Worm (Caenorhabditis elegans) whole organism, L2 larva: ENCODE results near the gene fmil-1.

Experiments used
- Y55F3AM.14 ChIP-seq: fragments of 200-800 bp; sonication (Bioruptor generic); optimal IDR thresholded peaks from 2 replicates; lab custom pipeline; 2018; ENCODE audit warnings: mild to moderate bottlenecking, missing genetic modification characterization, missing compliant biosample characterization
- alr-1 ChIP-seq: fragments of 150-350 bp; optimal IDR thresholded peaks from 2 replicates; lab custom pipeline; 2014; ENCODE audit warnings: missing biosample characterization, missing genetic modification characterization
- aly-2 ChIP-seq: fragments of 150-350 bp; optimal IDR thresholded peaks from 2 replicates; lab custom pipeline; 2014; ENCODE audit warnings: missing biosample characterization, missing genetic modification characterization
- blmp-1 ChIP-seq: sonication (generic microtip); optimal IDR thresholded peaks from 2 replicates; lab custom pipeline; 2017; ENCODE audit warnings: missing genetic modification characterization, mild to moderate bottlenecking, missing compliant biosample characterization, antibody characterized with exemption, moderate library complexity; ENCODE audit not compliant: insufficient read depth
- ceh-16 ChIP-seq: fragments of 150-350 bp; optimal IDR thresholded peaks from 2 replicates; lab custom pipeline; 2014; ENCODE audit warnings: missing biosample characterization, missing genetic modification characterization
- ceh-82 ChIP-seq: fragments of 150-350 bp; optimal IDR thresholded peaks from 2 replicates; lab custom pipeline; 2014; ENCODE audit warnings: missing biosample characterization, missing genetic modification characterization
- crh-2 ChIP-seq: sonication (generic microtip); optimal IDR thresholded peaks from 2 replicates; lab custom pipeline; 2017; ENCODE audit warnings: missing biosample characterization, missing genetic modification characterization
- dmd-4 ChIP-seq: sonication (generic microtip); optimal IDR thresholded peaks from 2 replicates; lab custom pipeline; 2017; ENCODE audit warnings: missing biosample characterization, missing genetic modification characterization
- elt-3 ChIP-seq: sonication (generic microtip); optimal IDR thresholded peaks from 2 replicates; lab custom pipeline; 2017; ENCODE audit warnings: missing biosample characterization, missing genetic modification characterization
- gmeb-1 ChIP-seq: fragments of 150-350 bp; optimal IDR thresholded peaks from 2 replicates; lab custom pipeline; 2014; ENCODE audit warnings: missing biosample characterization, missing genetic modification characterization
- lin-11 ChIP-seq: fragments of 150-350 bp; sonication (generic microtip); optimal IDR thresholded peaks from 2 replicates; lab custom pipeline; 2014; ENCODE audit warnings: missing biosample characterization, missing genetic modification characterization, inconsistent platforms, mixed read lengths
- lin-13 ChIP-seq: fragments of 150-350 bp; optimal IDR thresholded peaks from 2 replicates; lab custom pipeline; 2014; ENCODE audit warnings: missing biosample characterization, missing genetic modification reagents, missing genetic modification characterization
- lsy-2 ChIP-seq, 2 experiments: fragments of 150-350 bp in 1 of 2; sonication (generic microtip) in 1 of 2; optimal IDR thresholded peaks; 2 replicates each; lab custom pipeline; 2014 to 2017; ENCODE audit warnings: missing biosample characterization in 2 of 2, missing genetic modification characterization in 2 of 2
- mab-5 ChIP-seq: fragments of 150-350 bp; optimal IDR thresholded peaks from 2 replicates; lab custom pipeline; 2014; ENCODE audit warnings: missing biosample characterization, missing genetic modification characterization
- mbf-1 ChIP-seq: sonication (generic microtip); optimal IDR thresholded peaks from 2 replicates; lab custom pipeline; 2017; ENCODE audit warnings: missing biosample characterization, missing genetic modification characterization
- mdl-1 ChIP-seq, 2 experiments: fragments of 150-350 bp in 1 of 2; sonication (generic microtip) in 1 of 2; optimal IDR thresholded peaks; 2 replicates each; lab custom pipeline; 2017; ENCODE audit warnings: missing biosample characterization in 2 of 2, missing genetic modification characterization in 2 of 2
- nhr-10 ChIP-seq: sonication (generic microtip); optimal IDR thresholded peaks from 2 replicates; lab custom pipeline; 2017; ENCODE audit warnings: missing biosample characterization, missing genetic modification characterization
- nhr-11 ChIP-seq: fragments of 150-350 bp; optimal IDR thresholded peaks from 2 replicates; lab custom pipeline; 2014; ENCODE audit warnings: missing biosample characterization, missing genetic modification characterization
- nhr-12 ChIP-seq: fragments of 150-350 bp; optimal IDR thresholded peaks from 2 replicates; lab custom pipeline; 2014; ENCODE audit warnings: missing biosample characterization, missing genetic modification characterization
- nhr-129 ChIP-seq: fragments of 150-350 bp; optimal IDR thresholded peaks from 2 replicates; lab custom pipeline; 2014; ENCODE audit warnings: missing biosample characterization, missing genetic modification characterization
- nhr-21 ChIP-seq: fragments of 150-350 bp; optimal IDR thresholded peaks from 2 replicates; lab custom pipeline; 2014; ENCODE audit warnings: missing biosample characterization, missing genetic modification characterization
- nhr-23 ChIP-seq: fragments of 150-350 bp; optimal IDR thresholded peaks from 2 replicates; lab custom pipeline; 2014; ENCODE audit warnings: missing biosample characterization, missing genetic modification reagents, missing genetic modification characterization
- nhr-6 ChIP-seq: fragments of 150-350 bp; optimal IDR thresholded peaks from 2 replicates; lab custom pipeline; 2014; ENCODE audit warnings: missing biosample characterization, missing genetic modification characterization
- peb-1 ChIP-seq: fragments of 150-350 bp; optimal IDR thresholded peaks from 2 replicates; lab custom pipeline; 2014; ENCODE audit warnings: missing biosample characterization, missing genetic modification characterization
- sem-4 ChIP-seq: fragments of 150-350 bp; optimal IDR thresholded peaks from 2 replicates; lab custom pipeline; 2014; ENCODE audit warnings: missing biosample characterization, missing genetic modification reagents, missing genetic modification characterization
- sma-3 ChIP-seq: sonication (generic microtip); optimal IDR thresholded peaks from 2 replicates; lab custom pipeline; 2016; ENCODE audit warnings: missing genetic modification reagents, missing genetic modification characterization, missing compliant biosample characterization
- snpc-4 ChIP-seq: fragments of 150-350 bp; optimal IDR thresholded peaks from 2 replicates; lab custom pipeline; 2014; ENCODE audit warnings: missing biosample characterization, missing genetic modification characterization
- unc-39 ChIP-seq: fragments of 150-350 bp; optimal IDR thresholded peaks from 2 replicates; lab custom pipeline; 2014; ENCODE audit warnings: missing biosample characterization, missing genetic modification characterization
- unc-55 ChIP-seq: fragments of 150-350 bp; sonication (generic microtip); optimal IDR thresholded peaks from 3 replicates; lab custom pipeline; 2014; ENCODE audit warnings: missing biosample characterization, missing genetic modification reagents, missing genetic modification characterization
- unc-62 ChIP-seq: fragments of 150-350 bp; optimal IDR thresholded peaks from 2 replicates; lab custom pipeline; 2014; ENCODE audit warnings: missing biosample characterization, missing genetic modification reagents, missing genetic modification characterization
- zag-1 ChIP-seq: fragments of 150-350 bp; optimal IDR thresholded peaks from 2 replicates; lab custom pipeline; 2014; ENCODE audit warnings: missing biosample characterization, missing genetic modification characterization
- ztf-11 ChIP-seq: sonication (generic microtip); optimal IDR thresholded peaks from 2 replicates; lab custom pipeline; 2017; ENCODE audit warnings: missing biosample characterization, missing genetic modification characterization
- ztf-4 ChIP-seq: fragments of 150-350 bp; optimal IDR thresholded peaks from 2 replicates; lab custom pipeline; 2014; ENCODE audit warnings: missing biosample characterization, missing genetic modification characterization

Gene fmil-1

ce11 chrIV:3686260-3686659, 17.8 kb upstream of the fmil-1 start:
- TF ChIP-seq nhr-6 (tag; lab: Kevin White, UChicago): no peak
- no peak for TF ChIP-seq mbf-1 (tag; lab: Kevin White, UChicago)
- no peak for TF ChIP-seq nhr-11 (tag; lab: Kevin White, UChicago)
- TF ChIP-seq peb-1 (tag; lab: Kevin White, UChicago): no peak
- TF ChIP-seq crh-2 (tag; lab: Kevin White, UChicago): no peak

- no peak for TF ChIP-seq unc-55 (GFP tag; lab: Kevin White, UChicago)
- no peak for TF ChIP-seq ceh-82 (tag; lab: Kevin White, UChicago)
Measured at ce11 chrIV:3681763-3682162, 13.3 kb upstream of the fmil-1 start.

ce11 chrIV:3667796-3668195, 707 bp downstream of the fmil-1 start:
- TF ChIP-seq nhr-12 (no peak), mab-5 (tag; lab: Kevin White, UChicago) (no peak), lin-13 (no peak), gmeb-1 (tag; lab: Kevin White, UChicago) (no peak), dmd-4 (tag; lab: Kevin White, UChicago) (no peak), snpc-4 (no peak), nhr-6 (tag; lab: Kevin White, UChicago) (no peak), Y55F3AM.14 (GFP tag; lab: Kevin White, UChicago) (no peak), ztf-4 (tag; lab: Kevin White, UChicago) (no peak), lin-11 (tag; lab: Kevin White, UChicago) (no peak), unc-39 (tag; lab: Kevin White, UChicago) (no peak), ceh-16 (tag; lab: Kevin White, UChicago) (no peak), unc-62 (GFP tag; lab: Kevin White, UChicago) (no peak)

ce11 chrIV:3666543-3666942, 2.0 kb downstream of the fmil-1 start:
- TF ChIP-seq unc-39 (tag; lab: Kevin White, UChicago) (no peak), nhr-21 (tag; lab: Kevin White, UChicago) (no peak), nhr-10 (tag; lab: Kevin White, UChicago) (no peak), alr-1 (tag; lab: Kevin White, UChicago) (no peak), crh-2 (tag; lab: Kevin White, UChicago) (no peak), ztf-11 (tag; lab: Kevin White, UChicago) (no peak), nhr-129 (tag; lab: Kevin White, UChicago) (no peak), mab-5 (tag; lab: Kevin White, UChicago) (no peak), gmeb-1 (tag; lab: Kevin White, UChicago) (no peak), aly-2 (tag; lab: Kevin White, UChicago) (no peak), sma-3 (no peak), peb-1 (tag; lab: Kevin White, UChicago) (no peak), nhr-6 (tag; lab: Kevin White, UChicago) (no peak), lsy-2 (tag; optimal IDR thresholded peaks at IDR 0.05; lab: Kevin White, UChicago) (no peak), mdl-1 (tag; optimal IDR thresholded peaks at IDR 0.05; lab: Kevin White, UChicago) (no peak), mbf-1 (tag; lab: Kevin White, UChicago) (no peak), lin-13 (no peak)
- TF ChIP-seq, all 48 proteins: peak for 0

- no peak for TF ChIP-seq elt-3 (tag; lab: Kevin White, UChicago)
Measured at ce11 chrIV:3665089-3665488, 3.4 kb downstream of the fmil-1 start.

ce11 chrIV:3662863-3663262, 5.6 kb downstream of the fmil-1 start:
- TF ChIP-seq zag-1 (tag; lab: Kevin White, UChicago) (no peak), crh-2 (tag; lab: Kevin White, UChicago) (no peak), blmp-1 (no peak), ztf-11 (tag; lab: Kevin White, UChicago) (no peak), mdl-1 (tag; optimal IDR thresholded peaks at IDR 0.05; lab: Kevin White, UChicago) (no peak), nhr-23 (tag; lab: Kevin White, UChicago) (no peak), nhr-10 (tag; lab: Kevin White, UChicago) (no peak), nhr-6 (tag; lab: Kevin White, UChicago) (no peak), alr-1 (tag; lab: Kevin White, UChicago) (no peak), nhr-11 (tag; lab: Kevin White, UChicago) (no peak), sem-4 (tag; lab: Kevin White, UChicago) (no peak)
